Fruit fly (Drosophila melanogaster) whole organism, embryonic: ENCODE results near the gene inc.

Source experiments
- Ada2b ChIP-seq: fragments of 200-800 bp; sonication (Bioruptor generic); IDR thresholded peaks from 2 replicates; pipeline ENCODE4 v1.3.6; 2022; ENCODE audit warnings: missing biosample characterization, missing genetic modification characterization
- CG10366 ChIP-seq: fragments of 200-800 bp; sonication (Bioruptor generic); IDR thresholded peaks from 2 replicates; pipeline ENCODE4 v1.3.6; 2022; ENCODE audit warnings: missing biosample characterization, missing genetic modification characterization
- CG11695 ChIP-seq: fragments of 200-800 bp; sonication (Bioruptor generic); IDR thresholded peaks from 3 replicates; pipeline ENCODE4 v1.3.6; 2022; ENCODE audit warnings: missing biosample characterization, missing genetic modification characterization
- CG11723 ChIP-seq: fragments of 200-800 bp; sonication (Bioruptor generic); optimal IDR thresholded peaks from 2 replicates; lab custom pipeline; 2017; ENCODE audit warnings: missing biosample characterization, mild to moderate bottlenecking, missing genetic modification characterization
- CG12236 ChIP-seq: fragments of 200-800 bp; sonication (Bioruptor generic); optimal IDR thresholded peaks from 2 replicates; lab custom pipeline; 2016; ENCODE audit warnings: missing biosample characterization, missing genetic modification characterization
- CG12942 ChIP-seq: fragments of 200-800 bp; sonication (Bioruptor generic); optimal IDR thresholded peaks from 3 replicates; lab custom pipeline; 2016; ENCODE audit warnings: missing biosample characterization, missing genetic modification characterization
- CG13123 ChIP-seq: fragments of 200-800 bp; sonication (Bioruptor generic); optimal IDR thresholded peaks from 2 replicates; lab custom pipeline; 2016; ENCODE audit warnings: missing biosample characterization, missing genetic modification characterization
- CG13287 ChIP-seq: fragments of 200-800 bp; sonication (Bioruptor generic); IDR thresholded peaks from 2 replicates; pipeline ENCODE4 v1.3.6; 2022; ENCODE audit warnings: missing biosample characterization, missing genetic modification characterization; ENCODE audit not compliant: partially characterized antibody
- CG14050 ChIP-seq: fragments of 200-800 bp; sonication (Bioruptor generic); IDR thresholded peaks from 3 replicates; pipeline ENCODE4 v1.3.6; 2022; ENCODE audit warnings: missing biosample characterization, missing genetic modification characterization
- CG14965 ChIP-seq: fragments of 200-800 bp; sonication (Bioruptor generic); optimal IDR thresholded peaks from 2 replicates; lab custom pipeline; 2016; ENCODE audit warnings: missing biosample characterization, missing genetic modification characterization, borderline replicate concordance
- CG15269 ChIP-seq: fragments of 200-800 bp; sonication (Bioruptor generic); optimal IDR thresholded peaks from 2 replicates; lab custom pipeline; 2018; ENCODE audit warnings: missing biosample characterization, mild to moderate bottlenecking, missing genetic modification characterization, moderate library complexity
- CG1792 ChIP-seq: fragments of 200-800 bp; sonication (Bioruptor generic); optimal IDR thresholded peaks from 2 replicates; lab custom pipeline; 2016; ENCODE audit warnings: missing biosample characterization, missing genetic modification characterization
- CG31365 ChIP-seq: fragments of 200-800 bp; sonication (Bioruptor generic); optimal IDR thresholded peaks from 2 replicates; lab custom pipeline; 2018; ENCODE audit warnings: missing biosample characterization, mild to moderate bottlenecking, missing genetic modification characterization
- CG3163 ChIP-seq: fragments of 200-800 bp; sonication (Bioruptor generic); optimal IDR thresholded peaks from 3 replicates; lab custom pipeline; 2016; ENCODE audit warnings: missing biosample characterization, missing genetic modification characterization
- CG3847 ChIP-seq: fragments of 200-800 bp; sonication (Bioruptor generic); IDR thresholded peaks from 2 replicates; pipeline ENCODE4 v1.3.6; 2022; ENCODE audit warnings: missing biosample characterization, missing genetic modification characterization
- CG4404 ChIP-seq: fragments of 200-800 bp; sonication (Bioruptor generic); IDR thresholded peaks from 2 replicates; pipeline ENCODE4 v1.3.6; 2022; ENCODE audit warnings: missing biosample characterization, missing genetic modification characterization
- CG4854 ChIP-seq: fragments of 200-800 bp; sonication (Bioruptor generic); optimal IDR thresholded peaks from 2 replicates; lab custom pipeline; 2016; ENCODE audit warnings: missing biosample characterization, missing genetic modification characterization, inconsistent platforms
- CG6175 ChIP-seq: fragments of 200-800 bp; sonication (Bioruptor generic); IDR thresholded peaks from 3 replicates; pipeline ENCODE4 v1.3.6; 2022; ENCODE audit warnings: missing biosample characterization, missing genetic modification characterization
- CG6689 ChIP-seq: fragments of 200-800 bp; sonication (Bioruptor generic); IDR thresholded peaks from 2 replicates; pipeline ENCODE4 v1.3.6; 2022; ENCODE audit warnings: missing biosample characterization, missing genetic modification characterization
- CG6791 ChIP-seq: fragments of 200-800 bp; sonication (Bioruptor generic); IDR thresholded peaks from 3 replicates; pipeline ENCODE4 v1.3.6; 2022; ENCODE audit warnings: missing biosample characterization, missing genetic modification characterization; ENCODE audit not compliant: partially characterized antibody
- CG7372 ChIP-seq: fragments of 200-800 bp; sonication (Bioruptor generic); IDR thresholded peaks from 2 replicates; pipeline ENCODE4 v1.3.6; 2022; ENCODE audit warnings: missing biosample characterization, missing genetic modification characterization
- CG7745 ChIP-seq: fragments of 200-800 bp; sonication (Bioruptor generic); optimal IDR thresholded peaks from 2 replicates; lab custom pipeline; 2018; ENCODE audit warnings: missing biosample characterization, mild to moderate bottlenecking, missing genetic modification characterization, moderate library complexity
- CrebB ChIP-seq: fragments of 200-800 bp; sonication (Bioruptor generic); optimal IDR thresholded peaks from 3 replicates; lab custom pipeline; 2018; ENCODE audit warnings: missing biosample characterization, mild to moderate bottlenecking, missing genetic modification characterization
- Elba2 ChIP-seq: fragments of 200-800 bp; sonication (Bioruptor generic); optimal IDR thresholded peaks from 3 replicates; lab custom pipeline; 2016; ENCODE audit warnings: missing biosample characterization, missing genetic modification characterization
- HLH4C ChIP-seq: fragments of 200-800 bp; sonication (Bioruptor generic); IDR thresholded peaks from 3 replicates; pipeline ENCODE4 v1.3.6; 2022; ENCODE audit warnings: missing biosample characterization, missing genetic modification characterization; ENCODE audit not compliant: partially characterized antibody
- Lpt ChIP-seq: fragments of >200 bp; optimal IDR thresholded peaks from 2 replicates; lab custom pipeline; 2018; ENCODE audit warnings: missing biosample characterization, missing genetic modification characterization
- Oaz ChIP-seq: fragments of 200-800 bp; sonication (Bioruptor generic); IDR thresholded peaks from 2 replicates; pipeline ENCODE4 v1.3.6; 2022; ENCODE audit warnings: missing biosample characterization, missing genetic modification characterization
- YL-1 ChIP-seq: fragments of 200-800 bp; sonication (Bioruptor generic); optimal IDR thresholded peaks from 3 replicates; lab custom pipeline; 2017; ENCODE audit warnings: missing biosample characterization, mild to moderate bottlenecking, missing genetic modification characterization
- da ChIP-seq: fragments of 200-800 bp; sonication (Bioruptor generic); optimal IDR thresholded peaks from 2 replicates; lab custom pipeline; 2016; ENCODE audit warnings: missing biosample characterization, missing genetic modification characterization
- dan ChIP-seq: fragments of 200-800 bp; sonication (Bioruptor generic); IDR thresholded peaks from 2 replicates; pipeline ENCODE4 v1.3.6; 2022; ENCODE audit warnings: missing biosample characterization, missing genetic modification characterization
- fd96Cb ChIP-seq: fragments of 200-800 bp; sonication (Bioruptor generic); optimal IDR thresholded peaks from 2 replicates; lab custom pipeline; 2018; ENCODE audit warnings: missing biosample characterization, mild to moderate bottlenecking, missing genetic modification characterization, moderate library complexity
- ftz-f1 ChIP-seq: fragments of 200-800 bp; sonication (Bioruptor generic); optimal IDR thresholded peaks from 2 replicates; lab custom pipeline; 2016; ENCODE audit warnings: missing biosample characterization, missing genetic modification characterization
- gem ChIP-seq: fragments of 200-800 bp; sonication (Bioruptor generic); optimal IDR thresholded peaks from 2 replicates; lab custom pipeline; 2019; ENCODE audit warnings: missing biosample characterization, mild to moderate bottlenecking, missing genetic modification characterization, moderate library complexity
- gsb-n ChIP-seq: fragments of 200-800 bp; sonication (Bioruptor generic); optimal IDR thresholded peaks from 3 replicates; lab custom pipeline; 2018; ENCODE audit warnings: missing biosample characterization, mild to moderate bottlenecking, missing genetic modification characterization
- ind ChIP-seq: fragments of 200-800 bp; sonication (Bioruptor generic); optimal IDR thresholded peaks from 3 replicates; lab custom pipeline; 2016; ENCODE audit warnings: missing biosample characterization, missing genetic modification characterization
- jigr1 ChIP-seq: fragments of 200-800 bp; sonication (Bioruptor generic); IDR thresholded peaks from 3 replicates; pipeline ENCODE4 v1.3.6; 2022; ENCODE audit warnings: missing biosample characterization, missing genetic modification characterization
- luna ChIP-seq: fragments of 200-800 bp; sonication (Bioruptor generic); optimal IDR thresholded peaks from 2 replicates; lab custom pipeline; 2016; ENCODE audit warnings: missing biosample characterization, missing genetic modification characterization
- mld ChIP-seq: fragments of 200-800 bp; sonication (Bioruptor generic); IDR thresholded peaks from 3 replicates; pipeline ENCODE4 v1.3.6; 2022; ENCODE audit warnings: missing biosample characterization, missing genetic modification characterization; ENCODE audit not compliant: partially characterized antibody
- ro ChIP-seq: fragments of 200-800 bp; sonication (Bioruptor generic); IDR thresholded peaks from 2 replicates; pipeline ENCODE4 v1.3.6; 2022; ENCODE audit warnings: missing biosample characterization, missing genetic modification characterization
- row ChIP-seq: fragments of 200-800 bp; sonication (Bioruptor generic); IDR thresholded peaks from 3 replicates; pipeline ENCODE4 v1.3.6; 2022; ENCODE audit warnings: missing biosample characterization, missing genetic modification characterization
- sug ChIP-seq: fragments of 200-800 bp; optimal IDR thresholded peaks from 2 replicates; lab custom pipeline; 2019; ENCODE audit warnings: missing biosample characterization, mild to moderate bottlenecking, missing genetic modification characterization, moderate library complexity
- zfh2 ChIP-seq: fragments of 200-800 bp; sonication (Bioruptor generic); optimal IDR thresholded peaks from 2 replicates; lab custom pipeline; 2016; ENCODE audit warnings: missing biosample characterization, missing genetic modification characterization

inc gene

dm6 chrX:1482840-1483518, at the start of gene inc, which contains the start of gene sta (continued):
- TF ChIP-seq ro (no peak), row (GFP tag; lab: Robert Waterston, UW) (peak; percentile 33; the same call in 1 of the 3 replicates), gsb-n (peak; percentile 69), CG12236 (GFP tag; lab: Kevin White, UChicago) (no peak), CG14965 (GFP tag; lab: Kevin White, UChicago) (no peak), CG12942 (GFP tag; lab: Kevin White, UChicago) (no peak), mld (GFP tag; lab: Robert Waterston, UW) (no peak), YL-1 (GFP tag; lab: Kevin White, UChicago) (peak; percentile 94), dan (GFP tag; lab: Robert Waterston, UW) (no peak), gem (tag; lab: Kevin White, UChicago) (no peak), CG6791 (GFP tag; lab: Robert Waterston, UW) (peak; percentile 61; the same call in 2 of the 3 replicates), CG13287 (GFP tag; lab: Robert Waterston, UW) (peak; percentile 80), CG4404 (GFP tag; lab: Robert Waterston, UW) (no peak), CG11695 (GFP tag; lab: Robert Waterston, UW) (no peak; the same call in 2 of the 3 replicates), CG31365 (tag; lab: Kevin White, UChicago) (peak; percentile 73), CrebB (tag; lab: Kevin White, UChicago) (peak; percentile 79), Oaz (GFP tag; lab: Robert Waterston, UW) (no peak), jigr1 (GFP tag; lab: Robert Waterston, UW) (no peak), ftz-f1 (GFP tag; lab: Kevin White, UChicago) (no peak), CG11723 (GFP tag; lab: Kevin White, UChicago) (peak; percentile 66), Elba2 (GFP tag; lab: Kevin White, UChicago) (no peak), luna (peak; percentile 6), CG1792 (GFP tag; lab: Kevin White, UChicago) (peak; percentile 53), zfh2 (peak; percentile 42), Lpt (GFP tag; lab: Kevin White, UChicago) (no peak), CG10366 (no peak; the same call in 1 of the 2 replicates), CG14050 (GFP tag; lab: Robert Waterston, UW) (0 out of 3 replicates have a peak, but pooled peaks have one; percentile 30), da (GFP tag; lab: Kevin White, UChicago) (no peak), CG13123 (GFP tag; lab: Kevin White, UChicago) (no peak), CG4854 (no peak), CG7745 (tag; lab: Kevin White, UChicago) (peak; percentile 26), fd96Cb (tag; lab: Kevin White, UChicago) (no peak), CG6689 (GFP tag; lab: Robert Waterston, UW) (no peak), CG6175 (0 out of 3 replicates have a peak, but pooled peaks have one; percentile 20), ind (GFP tag; lab: Kevin White, UChicago) (peak; percentile 2), CG3847 (GFP tag; lab: Robert Waterston, UW) (peak; percentile 68), CG7372 (GFP tag; lab: Robert Waterston, UW) (0 out of 2 replicates have a peak, but pooled peaks have one; percentile 19), HLH4C (GFP tag; lab: Robert Waterston, UW) (peak; percentile 64), CG15269 (tag; lab: Kevin White, UChicago) (peak; percentile 60), sug (tag; lab: Kevin White, UChicago) (peak; percentile 74), CG3163 (GFP tag; lab: Kevin White, UChicago) (peak; percentile 31), Ada2b (GFP tag; lab: Robert Waterston, UW) (peak; percentile 10; the same call in 1 of the 2 replicates)
